Worm (Caenorhabditis elegans): Measurements from ENCODE around the gene acly-1.

acly-1 gene

ce11 chrX:1495980-1496379 lies 16.6 kb downstream of the acly-1 start:
- TF ChIP-seq daf-19 (GFP tag; conservative IDR thresholded peaks at IDR 0.05) (no peak), nhr-77 (tag; optimal IDR thresholded peaks at IDR 0.05) (no peak), aha-1 (tag) (no peak), ztf-11 (tag; optimal IDR thresholded peaks at IDR 0.05) (no peak), nhr-25 (tag; optimal IDR thresholded peaks at IDR 0.05; ENCODE audit: borderline replicate concordance, insufficient read depth) (no peak), mes-2 (tag; optimal IDR thresholded peaks at IDR 0.05; ENCODE audit: poor library complexity, severe bottlenecking) (no peak), lin-13 (GFP tag; optimal IDR thresholded peaks at IDR 0.05) (no peak), rbr-2 (tag; optimal IDR thresholded peaks at IDR 0.05) (no peak), dmd-9 (GFP tag; IDR thresholded peaks at IDR 0.05) (no peak), nhr-237 (tag; optimal IDR thresholded peaks at IDR 0.05) (no peak), Y48G9A.11 (GFP tag; IDR thresholded peaks at IDR 0.05) (no peak), snpc-1.2 (GFP tag; IDR thresholded peaks at IDR 0.05) (no peak), R02D3.7 (tag; optimal IDR thresholded peaks at IDR 0.05) (no peak), sdz-12 (GFP tag; optimal IDR thresholded peaks at IDR 0.05) (no peak), zfp-3 (GFP tag; conservative IDR thresholded peaks at IDR 0.05) (no peak), madf-5 (GFP tag; IDR thresholded peaks at IDR 0.05) (no peak), arid-1 (GFP tag; conservative IDR thresholded peaks at IDR 0.05) (no peak)

ce11 chrX:1497581-1497980 lies 18.2 kb downstream of the acly-1 start, which contains the start of gene F09E10.6:
Gene F09E10.6, minus strand, starts transcription at chrX:1497681.
- TF ChIP-seq lim-7 (GFP tag; IDR thresholded peaks at IDR 0.05) (no peak), nhr-102 (tag; optimal IDR thresholded peaks at IDR 0.05) (no peak), zip-2 (tag; optimal IDR thresholded peaks at IDR 0.05) (no peak), F49E8.2 (tag; optimal IDR thresholded peaks at IDR 0.05; ENCODE audit: borderline replicate concordance) (no peak), fkh-10 (GFP tag; optimal IDR thresholded peaks at IDR 0.05) (no peak), egl-43 (GFP tag; IDR thresholded peaks at IDR 0.05) (no peak), ctbp-1 (GFP tag; IDR thresholded peaks at IDR 0.05) (no peak), aha-1 (tag) (no peak), zip-11 (GFP tag; IDR thresholded peaks at IDR 0.05) (no peak), ztf-11 (tag; optimal IDR thresholded peaks at IDR 0.05) (no peak), madf-9 (GFP tag; conservative IDR thresholded peaks at IDR 0.05) (no peak), cey-2 (tag; optimal IDR thresholded peaks at IDR 0.05; ENCODE audit: borderline replicate concordance, insufficient read depth) (no peak), dve-1 (tag; optimal IDR thresholded peaks at IDR 0.05; ENCODE audit: insufficient read depth) (no peak), mxl-3 (GFP tag; optimal IDR thresholded peaks at IDR 0.05) (no peak), lir-3 (tag; optimal IDR thresholded peaks at IDR 0.05) (no peak), nhr-77 (tag; optimal IDR thresholded peaks at IDR 0.05) (no peak), nhr-28 (tag; optimal IDR thresholded peaks at IDR 0.05) (no peak), ceh-62 (tag; optimal IDR thresholded peaks at IDR 0.05) (no peak), F37D6.2 (tag; optimal IDR thresholded peaks at IDR 0.05) (no peak), dpl-1 (GFP tag; optimal IDR thresholded peaks at IDR 0.05) (no peak)

ce11 chrX:1499499-1499898 lies 20.2 kb downstream of the acly-1 start:
- TF ChIP-seq ceh-28 (tag; optimal IDR thresholded peaks at IDR 0.05) (no peak), Y5F2A.4 (GFP tag; optimal IDR thresholded peaks at IDR 0.05) (no peak), lir-3 (tag; optimal IDR thresholded peaks at IDR 0.05) (no peak), tag-97 (GFP tag; IDR thresholded peaks at IDR 0.05) (no peak), R02D3.7 (tag; optimal IDR thresholded peaks at IDR 0.05) (no peak), hif-1 (tag; optimal IDR thresholded peaks at IDR 0.05) (no peak), ceh-32 (tag; optimal IDR thresholded peaks at IDR 0.05; ENCODE audit: poor library complexity) (no peak), zfp-3 (GFP tag; conservative IDR thresholded peaks at IDR 0.05) (no peak), hlh-11 (tag; optimal IDR thresholded peaks at IDR 0.05) (no peak), ceh-44 (GFP tag; IDR thresholded peaks at IDR 0.05) (no peak), mep-1 (tag; optimal IDR thresholded peaks at IDR 0.05) (no peak), pqm-1 (tag; optimal IDR thresholded peaks at IDR 0.05) (no peak), arid-1 (GFP tag; conservative IDR thresholded peaks at IDR 0.05) (no peak), ceh-20 (GFP tag; IDR thresholded peaks at IDR 0.05) (no peak), lin-15B (tag; optimal IDR thresholded peaks at IDR 0.05) (no peak), nhr-25 (tag; optimal IDR thresholded peaks at IDR 0.05; ENCODE audit: borderline replicate concordance, insufficient read depth) (no peak)

Measured in whole organism, L4 larva.